Worm (Caenorhabditis elegans): Measurements from ENCODE around the gene bli-5.

The bli-5 gene

DNA sequence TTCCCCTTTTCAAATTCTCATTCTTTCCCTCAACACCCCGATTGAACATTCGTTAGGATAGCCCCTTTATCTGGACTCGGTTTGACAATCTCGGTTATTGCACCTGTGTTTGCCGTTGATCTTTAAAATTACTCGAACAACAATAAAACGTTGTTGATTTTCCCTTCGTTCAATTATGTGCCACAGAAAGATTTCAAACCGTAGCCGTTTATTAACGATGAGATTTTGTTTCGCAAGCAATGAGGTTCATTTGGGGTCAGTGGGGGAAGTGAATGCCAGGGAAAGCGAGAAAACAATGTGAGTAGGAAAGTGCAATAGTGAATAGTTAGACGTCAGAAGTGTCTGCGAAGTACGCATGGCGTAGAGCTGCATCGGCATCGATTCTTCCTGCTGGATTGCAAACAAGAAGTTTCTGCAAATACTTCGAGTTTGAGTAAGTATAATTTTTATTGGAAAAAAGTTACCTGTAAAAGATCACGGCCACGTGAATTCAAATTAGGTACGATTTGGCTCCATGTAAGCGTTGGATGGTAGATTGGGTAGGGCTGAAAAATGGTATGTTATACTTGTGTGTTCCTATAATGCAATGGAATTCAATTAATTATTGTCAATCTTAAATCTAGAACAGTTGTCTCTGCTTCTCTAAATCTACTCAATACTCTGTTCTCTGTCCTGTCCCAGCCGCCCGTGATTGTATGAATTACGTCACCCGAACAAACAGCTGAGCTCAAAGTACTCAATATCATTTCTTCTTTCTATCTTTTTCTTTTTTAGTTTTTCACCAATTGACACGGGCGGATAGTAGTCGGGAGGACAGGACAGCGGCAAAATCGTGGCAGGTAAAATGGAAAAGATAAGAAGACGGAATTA lies 35.2 kb upstream of the bli-5 start, which contains the start of gene kel-3 (continued):
- TF ChIP-seq unc-130 (GFP tag; optimal IDR thresholded peaks at IDR 0.05) (peak; percentile 97), F33H1.4 (GFP tag; IDR thresholded peaks at IDR 0.05) (peak; percentile 67), ama-1 (optimal IDR thresholded peaks at IDR 0.05) (peak; percentile 97), ama-1 (GFP tag; optimal IDR thresholded peaks at IDR 0.05) (peak; percentile 50 to 96), madf-3 (GFP tag; IDR thresholded peaks at IDR 0.05) (peak; percentile 87), ekl-4 (GFP tag; IDR thresholded peaks at IDR 0.05) (peak; percentile 97), madf-10 (tag; optimal IDR thresholded peaks at IDR 0.05) (peak; percentile 73), egrh-3 (GFP tag; IDR thresholded peaks at IDR 0.05) (0 out of 2 replicates have a peak, but pooled peaks have one; percentile 9), madf-6 (GFP tag; IDR thresholded peaks at IDR 0.05) (peak; percentile 85), repo-1 (tag; optimal IDR thresholded peaks at IDR 0.05) (peak; percentile 98), hmg-20 (GFP tag; IDR thresholded peaks at IDR 0.05) (peak; percentile 34; the same call in 1 of the 2 replicates), aptf-3 (GFP tag; IDR thresholded peaks at IDR 0.05) (peak; percentile 75), tbx-9 (tag; optimal IDR thresholded peaks at IDR 0.05; ENCODE audit: borderline replicate concordance) (peak; percentile 75), ztf-3 (GFP tag; optimal IDR thresholded peaks at IDR 0.05) (peak; percentile 91), K11D2.4 (GFP tag; IDR thresholded peaks at IDR 0.05) (peak; percentile 77; the same call in 1 of the 2 replicates), bed-1 (GFP tag; IDR thresholded peaks at IDR 0.05) (peak; percentile 82; the same call in 1 of the 2 replicates), zim-3 (tag; optimal IDR thresholded peaks at IDR 0.05) (peak; percentile 93), dpff-1 (tag; optimal IDR thresholded peaks at IDR 0.05) (peak; percentile 98), lin-26 (GFP tag; IDR thresholded peaks at IDR 0.05) (peak; percentile 92), mel-28 (tag; optimal IDR thresholded peaks at IDR 0.05; ENCODE audit: borderline replicate concordance) (peak; percentile 21), fkh-3 (tag; optimal IDR thresholded peaks at IDR 0.05) (peak; percentile 98), mxl-1 (tag; optimal IDR thresholded peaks at IDR 0.05) (peak; percentile 75), nhr-179 (tag; optimal IDR thresholded peaks at IDR 0.05) (peak; percentile 54), dpl-1 (GFP tag; optimal IDR thresholded peaks at IDR 0.05) (no peak), tbp1 (GFP tag; optimal IDR thresholded peaks at IDR 0.05) (peak; percentile 71), tlf-1 (GFP tag; optimal IDR thresholded peaks at IDR 0.05) (peak; percentile 97), hlh-12 (tag; optimal IDR thresholded peaks at IDR 0.05) (no peak), F39B2.1 (GFP tag; IDR thresholded peaks at IDR 0.05) (peak; percentile 84), ztf-22 (GFP tag; optimal IDR thresholded peaks at IDR 0.05) (peak; percentile 95), lsl-1 (GFP tag; optimal IDR thresholded peaks at IDR 0.05) (peak; percentile 73), lin-40 (tag; optimal IDR thresholded peaks at IDR 0.05) (peak; percentile 51), B0336.3 (GFP tag; IDR thresholded peaks at IDR 0.05) (peak; percentile 95), ztf-18 (tag; optimal IDR thresholded peaks at IDR 0.05) (peak; percentile 85), F49E8.2 (tag; optimal IDR thresholded peaks at IDR 0.05; ENCODE audit: insufficient read depth) (peak; percentile 99), ztf-6 (GFP tag; IDR thresholded peaks at IDR 0.05) (no peak; the same call in 1 of the 2 replicates), F22D6.2 (tag; optimal IDR thresholded peaks at IDR 0.05) (peak; percentile 27)

DNA sequence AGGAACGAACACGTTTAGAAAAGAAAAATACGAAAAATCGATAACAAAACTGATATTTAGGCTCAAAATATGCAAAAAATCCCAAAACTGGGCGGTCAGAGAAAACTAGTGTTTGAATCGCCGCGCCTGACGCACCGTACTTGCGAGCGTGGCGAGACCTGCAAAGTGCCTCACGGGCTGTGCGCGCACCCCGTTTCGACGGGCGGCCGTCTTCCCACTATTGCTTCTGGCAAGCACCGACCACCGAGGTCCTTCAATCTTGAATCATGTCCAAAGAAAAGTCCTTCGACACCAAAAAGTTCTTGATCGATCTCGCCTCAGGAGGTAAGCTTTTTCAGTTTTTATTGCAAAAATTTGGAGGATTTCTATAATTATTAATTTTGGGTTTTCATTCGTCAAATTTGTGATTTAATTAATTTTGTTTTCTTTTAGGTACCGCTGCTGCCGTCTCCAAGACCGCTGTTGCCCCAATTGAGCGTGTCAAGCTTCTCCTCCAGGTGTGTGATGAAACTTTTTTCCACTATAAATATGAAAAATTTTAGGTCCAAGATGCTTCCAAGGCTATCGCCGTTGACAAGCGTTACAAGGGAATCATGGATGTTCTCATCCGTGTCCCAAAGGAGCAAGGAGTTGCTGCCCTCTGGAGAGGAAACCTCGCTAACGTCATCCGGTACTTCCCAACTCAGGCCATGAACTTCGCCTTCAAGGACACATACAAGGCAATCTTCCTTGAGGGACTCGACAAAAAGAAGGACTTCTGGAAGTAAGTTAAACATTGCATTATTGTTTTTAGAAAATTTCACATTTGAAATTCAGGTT lies 33.6 kb upstream of the bli-5 start, which contains the start of gene ant-1.1:
Gene ant-1.1 (plus strand): TSS at position 199 of the 819 bp plus-strand sequence.
- peak; percentile 14 to 77 for TF ChIP-seq let-607 (tag; optimal IDR thresholded peaks at IDR 0.05)
- TF ChIP-seq zfh-2 (GFP tag; conservative IDR thresholded peaks at IDR 0.05), result peak; percentile 96
- peak; percentile 91 for TF ChIP-seq lin-40 (tag; optimal IDR thresholded peaks at IDR 0.05)
- peak; percentile 61; the same call in 1 of the 2 replicates for TF ChIP-seq aptf-3 (GFP tag; IDR thresholded peaks at IDR 0.05)
- peak; percentile 95 for TF ChIP-seq nfyb-1 (GFP tag; IDR thresholded peaks at IDR 0.05)
- TF ChIP-seq ztf-28 (GFP tag; IDR thresholded peaks at IDR 0.05), result peak; percentile 73; the same call in 1 of the 2 replicates
- TF ChIP-seq ZK185.1 (tag; optimal IDR thresholded peaks at IDR 0.05; ENCODE audit: poor library complexity, severe bottlenecking), result peak; percentile 85
- peak; percentile 69 for TF ChIP-seq cebp-1 (GFP tag; IDR thresholded peaks at IDR 0.05)
- TF ChIP-seq cebp-1 (tag; optimal IDR thresholded peaks at IDR 0.05), result peak; percentile 84
- TF ChIP-seq somi-1 (GFP tag; optimal IDR thresholded peaks at IDR 0.05), result peak; percentile 35
- no peak for TF ChIP-seq ccch-3 (GFP tag; optimal IDR thresholded peaks at IDR 0.05)
- peak; percentile 69; the same call in 1 of the 2 replicates for TF ChIP-seq lin-26 (GFP tag; IDR thresholded peaks at IDR 0.05)
- TF ChIP-seq efl-1 (GFP tag; optimal IDR thresholded peaks at IDR 0.05), result peak; percentile 86
- no peak for TF ChIP-seq nhr-179 (tag; optimal IDR thresholded peaks at IDR 0.05)

Data from whole organism, young adult.